Fruit fly (Drosophila melanogaster) whole organism, embryonic: ENCODE results near the gene Gr63a.
A peak's percentile ranks its signal among the peaks of the same experiment; 100 is the strongest.

ENCODE experiments used
- Ada2b ChIP-seq: fragments of 200-800 bp; sonication (Bioruptor generic); IDR thresholded peaks from 2 replicates; pipeline ENCODE4 v1.3.6; 2022; ENCODE audit warnings: missing biosample characterization, missing genetic modification characterization
- Bgb ChIP-seq: fragments of 200-800 bp; sonication (Bioruptor generic); IDR thresholded peaks from 2 replicates; pipeline ENCODE4 v1.3.6; 2022; ENCODE audit warnings: missing biosample characterization, missing genetic modification characterization; ENCODE audit not compliant: partially characterized antibody
- CG10543 ChIP-seq: fragments of 200-800 bp; sonication (Bioruptor generic); optimal IDR thresholded peaks from 3 replicates; lab custom pipeline; 2017; ENCODE audit warnings: missing biosample characterization, mild to moderate bottlenecking, missing genetic modification characterization, moderate library complexity
- CG11456 ChIP-seq: fragments of 200-800 bp; sonication (Bioruptor generic); IDR thresholded peaks from 3 replicates; pipeline ENCODE4 v1.3.6; 2022; ENCODE audit warnings: missing biosample characterization, missing genetic modification characterization
- CG12071 ChIP-seq: fragments of 200-800 bp; sonication (Bioruptor generic); optimal IDR thresholded peaks from 3 replicates; lab custom pipeline; 2018; ENCODE audit warnings: missing biosample characterization, mild to moderate bottlenecking, missing genetic modification characterization
- CG13775 ChIP-seq: fragments of 200-800 bp; sonication (Bioruptor generic); optimal IDR thresholded peaks from 3 replicates; lab custom pipeline; 2017; ENCODE audit warnings: missing biosample characterization, mild to moderate bottlenecking, missing genetic modification characterization
- CG1603 ChIP-seq: fragments of 200-800 bp; sonication (Bioruptor generic); optimal IDR thresholded peaks from 2 replicates; lab custom pipeline; 2019; ENCODE audit warnings: missing biosample characterization, mild to moderate bottlenecking, missing genetic modification characterization, moderate library complexity
- CG16863 ChIP-seq: fragments of 200-800 bp; sonication (Bioruptor generic); optimal IDR thresholded peaks from 3 replicates; lab custom pipeline; 2016; ENCODE audit warnings: missing biosample characterization, missing genetic modification characterization
- CG17568 ChIP-seq: fragments of 200-800 bp; sonication (Bioruptor generic); optimal IDR thresholded peaks from 2 replicates; lab custom pipeline; 2018; ENCODE audit warnings: missing biosample characterization, mild to moderate bottlenecking, missing genetic modification characterization, moderate library complexity
- CG2712 ChIP-seq: fragments of 200-800 bp; optimal IDR thresholded peaks from 3 replicates; lab custom pipeline; 2019; ENCODE audit warnings: missing biosample characterization, mild to moderate bottlenecking, missing genetic modification characterization, moderate library complexity
- CG32767 ChIP-seq: fragments of 200-800 bp; sonication (Bioruptor generic); IDR thresholded peaks from 2 replicates; pipeline ENCODE4 v1.3.6; 2022; ENCODE audit warnings: missing biosample characterization, missing genetic modification characterization
- CG33213 ChIP-seq: fragments of 200-800 bp; sonication (Bioruptor generic); optimal IDR thresholded peaks from 3 replicates; lab custom pipeline; 2016; ENCODE audit warnings: missing biosample characterization, missing genetic modification characterization
- CG3995 ChIP-seq: fragments of 200-800 bp; sonication (Bioruptor generic); optimal IDR thresholded peaks from 3 replicates; lab custom pipeline; 2016; ENCODE audit warnings: missing biosample characterization, missing genetic modification characterization
- CG6765 ChIP-seq: fragments of 200-800 bp; sonication (Bioruptor generic); optimal IDR thresholded peaks from 3 replicates; lab custom pipeline; 2017; ENCODE audit warnings: missing biosample characterization, mild to moderate bottlenecking, missing genetic modification characterization
- CG8290 ChIP-seq, 3 experiments: fragments of 200-800 bp; sonication (Bioruptor generic); optimal IDR thresholded peaks; 2 replicates each; lab custom pipeline; 2016 to 2019; ENCODE audit warnings: missing biosample characterization in 3 of 3, missing genetic modification characterization in 3 of 3, mild to moderate bottlenecking in 2 of 3, moderate library complexity in 1 of 3
- CG8944 ChIP-seq: fragments of 200-800 bp; sonication (Bioruptor generic); optimal IDR thresholded peaks from 3 replicates; lab custom pipeline; 2016; ENCODE audit warnings: missing biosample characterization, missing genetic modification characterization
- CG9437 ChIP-seq: fragments of 200-800 bp; sonication (Bioruptor generic); optimal IDR thresholded peaks from 2 replicates; lab custom pipeline; 2018; ENCODE audit warnings: missing biosample characterization, mild to moderate bottlenecking, missing genetic modification characterization
- CG9932 ChIP-seq: fragments of 200-800 bp; sonication (Bioruptor generic); IDR thresholded peaks from 2 replicates; pipeline ENCODE4 v1.3.6; 2022; ENCODE audit warnings: missing biosample characterization, missing genetic modification characterization
- Drgx ChIP-seq: fragments of 200-800 bp; sonication (Bioruptor generic); IDR thresholded peaks from 2 replicates; pipeline ENCODE4 v1.3.6; 2022; ENCODE audit warnings: missing biosample characterization, missing genetic modification characterization
- Eip74EF ChIP-seq, 2 experiments: fragments of 200-800 bp in 1 of 2; fragments of >200 bp in 1 of 2; sonication (Bioruptor generic) in 1 of 2; optimal IDR thresholded peaks; 2 replicates each; lab custom pipeline; 2017 to 2019; ENCODE audit warnings: missing biosample characterization in 2 of 2, missing genetic modification characterization in 2 of 2, mild to moderate bottlenecking in 1 of 2, moderate library complexity in 1 of 2
- Ets97D ChIP-seq: fragments of 200-800 bp; sonication (Bioruptor generic); optimal IDR thresholded peaks from 3 replicates; lab custom pipeline; 2016; ENCODE audit warnings: missing biosample characterization, missing genetic modification characterization
- HmgD ChIP-seq: fragments of 200-800 bp; sonication (Bioruptor generic); optimal IDR thresholded peaks from 3 replicates; lab custom pipeline; 2016; ENCODE audit warnings: missing biosample characterization, missing genetic modification characterization
- Hr3 ChIP-seq: fragments of 200-800 bp; sonication (Bioruptor generic); optimal IDR thresholded peaks from 3 replicates; lab custom pipeline; 2016; ENCODE audit warnings: missing biosample characterization, missing genetic modification characterization
- Lpt ChIP-seq: fragments of >200 bp; optimal IDR thresholded peaks from 2 replicates; lab custom pipeline; 2018; ENCODE audit warnings: missing biosample characterization, missing genetic modification characterization
- Mrtf ChIP-seq: fragments of 200-800 bp; sonication (Bioruptor generic); IDR thresholded peaks from 3 replicates; pipeline ENCODE4 v1.3.6; 2022; ENCODE audit warnings: missing biosample characterization, missing genetic modification characterization
- Poxn ChIP-seq: fragments of 200-800 bp; sonication (Bioruptor generic); IDR thresholded peaks from 2 replicates; pipeline ENCODE4 v1.3.6; 2022; ENCODE audit warnings: missing biosample characterization, missing genetic modification characterization
- Rx ChIP-seq: fragments of 200-800 bp; sonication (Bioruptor generic); IDR thresholded peaks from 2 replicates; pipeline ENCODE4 v1.3.6; 2022; ENCODE audit warnings: missing biosample characterization, missing genetic modification characterization
- Stat92E ChIP-seq, 3 experiments: fragments of >200 bp in 2 of 3; fragments of 200-800 bp in 1 of 3; sonication (Bioruptor generic) in 1 of 3; optimal IDR thresholded peaks; 2 replicates each; lab custom pipeline; 2017 to 2019; ENCODE audit warnings: missing biosample characterization in 3 of 3, missing genetic modification characterization in 3 of 3, mild to moderate bottlenecking in 1 of 3, moderate library complexity in 1 of 3
- ap ChIP-seq: fragments of 200-800 bp; sonication (Bioruptor generic); IDR thresholded peaks from 2 replicates; pipeline ENCODE4 v1.3.6; 2022; ENCODE audit warnings: missing biosample characterization, missing genetic modification characterization
- ara ChIP-seq: fragments of 200-800 bp; sonication (Bioruptor generic); IDR thresholded peaks from 2 replicates; pipeline ENCODE4 v1.3.6; 2022; ENCODE audit warnings: missing biosample characterization, missing genetic modification characterization
- disco-r ChIP-seq: fragments of 200-800 bp; sonication (Bioruptor generic); optimal IDR thresholded peaks from 2 replicates; lab custom pipeline; 2016; ENCODE audit warnings: missing biosample characterization, missing genetic modification characterization
- dm ChIP-seq: fragments of 200-800 bp; sonication (Bioruptor generic); optimal IDR thresholded peaks from 3 replicates; lab custom pipeline; 2016; ENCODE audit warnings: missing biosample characterization, missing genetic modification characterization
- fd3F ChIP-seq: fragments of 200-800 bp; sonication (Bioruptor generic); optimal IDR thresholded peaks from 2 replicates; lab custom pipeline; 2018; ENCODE audit warnings: missing biosample characterization, mild to moderate bottlenecking, missing genetic modification characterization, moderate library complexity
- gcm ChIP-seq: fragments of 200-800 bp; sonication (Bioruptor generic); optimal IDR thresholded peaks from 2 replicates; lab custom pipeline; 2019; ENCODE audit warnings: missing biosample characterization, mild to moderate bottlenecking, missing genetic modification characterization, moderate library complexity
- gfzf ChIP-seq: fragments of 200-800 bp; sonication (Bioruptor generic); optimal IDR thresholded peaks from 2 replicates; lab custom pipeline; 2016; ENCODE audit warnings: missing biosample characterization, mild to moderate bottlenecking, missing genetic modification characterization, moderate library complexity
- lbe ChIP-seq: fragments of 200-800 bp; sonication (Bioruptor generic); optimal IDR thresholded peaks from 2 replicates; lab custom pipeline; 2016; ENCODE audit warnings: missing biosample characterization, mild to moderate bottlenecking, missing genetic modification characterization
- nmo ChIP-seq: fragments of 200-800 bp; sonication (Bioruptor generic); optimal IDR thresholded peaks from 2 replicates; lab custom pipeline; 2018; ENCODE audit warnings: missing biosample characterization, mild to moderate bottlenecking, missing genetic modification characterization, moderate library complexity
- p53 ChIP-seq: fragments of 200-800 bp; sonication (Bioruptor generic); optimal IDR thresholded peaks from 2 replicates; lab custom pipeline; 2016; ENCODE audit warnings: missing biosample characterization, missing genetic modification characterization
- pb ChIP-seq: fragments of 200-800 bp; sonication (Bioruptor generic); optimal IDR thresholded peaks from 3 replicates; lab custom pipeline; 2016; ENCODE audit warnings: missing biosample characterization, missing genetic modification characterization
- peb ChIP-seq: fragments of 200-800 bp; sonication (Bioruptor generic); IDR thresholded peaks from 2 replicates; pipeline ENCODE4 v1.3.6; 2022; ENCODE audit warnings: missing biosample characterization, missing genetic modification characterization
- repo ChIP-seq: fragments of 200-800 bp; sonication (Bioruptor generic); optimal IDR thresholded peaks from 2 replicates; lab custom pipeline; 2016; ENCODE audit warnings: missing biosample characterization, missing genetic modification characterization
- ro ChIP-seq: fragments of 200-800 bp; sonication (Bioruptor generic); IDR thresholded peaks from 2 replicates; pipeline ENCODE4 v1.3.6; 2022; ENCODE audit warnings: missing biosample characterization, missing genetic modification characterization
- shn ChIP-seq: fragments of 200-800 bp; sonication (Bioruptor generic); optimal IDR thresholded peaks from 3 replicates; lab custom pipeline; 2016; ENCODE audit warnings: missing biosample characterization, missing genetic modification characterization
- so ChIP-seq: fragments of 200-800 bp; sonication (Bioruptor generic); IDR thresholded peaks from 3 replicates; pipeline ENCODE4 v1.3.6; 2022; ENCODE audit warnings: missing biosample characterization, missing genetic modification characterization
- tll ChIP-seq, 2 experiments: fragments of 200-800 bp in 1 of 2; fragments of >200 bp in 1 of 2; sonication (Bioruptor generic) in 1 of 2; optimal IDR thresholded peaks; 2 replicates each; lab custom pipeline; 2017 to 2019; ENCODE audit warnings: missing biosample characterization in 2 of 2, missing genetic modification characterization in 2 of 2, mild to moderate bottlenecking in 1 of 2, moderate library complexity in 1 of 2
- tna ChIP-seq: fragments of 200-800 bp; sonication (Bioruptor generic); IDR thresholded peaks from 2 replicates; pipeline ENCODE4 v1.3.6; 2022; ENCODE audit warnings: missing biosample characterization, missing genetic modification characterization; ENCODE audit not compliant: partially characterized antibody
- ttk ChIP-seq: fragments of 200-800 bp; sonication (Bioruptor generic); IDR thresholded peaks from 2 replicates; pipeline ENCODE4 v2.1.2; 2022; ENCODE audit warnings: missing biosample characterization, missing genetic modification characterization
- tup ChIP-seq: fragments of 200-800 bp; sonication (Bioruptor generic); optimal IDR thresholded peaks from 2 replicates; lab custom pipeline; 2016; ENCODE audit warnings: missing biosample characterization, mild to moderate bottlenecking, missing genetic modification characterization, moderate library complexity

Gene Gr63a

dm6 chr3L:3862504-3863380 lies 33.7 kb downstream of the Gr63a start (continued):
- TF ChIP-seq nmo (GFP tag; lab: Kevin White, UChicago) (peak; percentile 85), Rx (GFP tag; lab: Robert Waterston, UW) (no peak), CG8944 (GFP tag; lab: Kevin White, UChicago) (peak; percentile 58), CG3995 (GFP tag; lab: Kevin White, UChicago) (no peak), CG11456 (GFP tag; lab: Robert Waterston, UW) (no peak), Eip74EF (GFP tag; optimal IDR thresholded peaks at IDR 0.05; lab: Kevin White, UChicago) (peak in 1 of 2 experiments; percentile 49), CG32767 (GFP tag; lab: Robert Waterston, UW) (no peak), gfzf (no peak), CG13775 (GFP tag; lab: Kevin White, UChicago) (peak; percentile 65), ap (GFP tag; lab: Robert Waterston, UW) (peak; percentile 31; the same call in 1 of the 2 replicates), CG1603 (tag; lab: Kevin White, UChicago) (peak; percentile 69), p53 (no peak), CG2712 (tag; lab: Kevin White, UChicago) (peak; percentile 84), ro (GFP tag; lab: Robert Waterston, UW) (no peak), lbe (GFP tag; lab: Kevin White, UChicago) (no peak), Poxn (no peak), peb (peak; percentile 54; the same call in 1 of the 2 replicates), CG8290 (GFP tag; optimal IDR thresholded peaks at IDR 0.05; lab: Kevin White, UChicago) (peak; percentile 5), CG8290 (tag; optimal IDR thresholded peaks at IDR 0.05; lab: Kevin White, UChicago) (peak in 1 of 2 experiments; percentile 30), tll (GFP tag; optimal IDR thresholded peaks at IDR 0.05; lab: Kevin White, UChicago) (no peak), Lpt (GFP tag; lab: Kevin White, UChicago) (no peak), so (GFP tag; lab: Robert Waterston, UW) (peak; percentile 43; the same call in 1 of the 3 replicates), CG6765 (GFP tag; lab: Kevin White, UChicago) (no peak), Stat92E (GFP tag; optimal IDR thresholded peaks at IDR 0.05; lab: Kevin White, UChicago) (peak in 1 of 3 experiments; percentile 73), CG16863 (GFP tag; lab: Kevin White, UChicago) (peak; percentile 77), Bgb (no peak), Mrtf (GFP tag; lab: Robert Waterston, UW) (no peak), tup (peak; percentile 3), tna (GFP tag; lab: Robert Waterston, UW) (no peak), shn (GFP tag; lab: Kevin White, UChicago) (peak; percentile 60), disco-r (GFP tag; lab: Kevin White, UChicago) (no peak), gcm (GFP tag; lab: Kevin White, UChicago) (peak; percentile 61), Ada2b (GFP tag; lab: Robert Waterston, UW) (peak; percentile 45), pb (no peak), CG9932 (GFP tag; lab: Robert Waterston, UW) (no peak; the same call in 1 of the 2 replicates), fd3F (GFP tag; lab: Kevin White, UChicago) (no peak), CG17568 (peak; percentile 38), CG10543 (GFP tag; lab: Kevin White, UChicago) (no peak), CG12071 (GFP tag; lab: Kevin White, UChicago) (peak; percentile 22), ara (GFP tag; lab: Robert Waterston, UW) (peak; percentile 67), Hr3 (GFP tag; lab: Kevin White, UChicago) (peak; percentile 67), CG33213 (GFP tag; lab: Kevin White, UChicago) (peak; percentile 62), repo (GFP tag; lab: Kevin White, UChicago) (peak; percentile 14), dm (GFP tag; lab: Kevin White, UChicago) (peak; percentile 54), Ets97D (GFP tag; lab: Kevin White, UChicago) (no peak), HmgD (no peak), ttk (GFP tag; lab: Robert Waterston, UW) (peak; percentile 48; the same call in 1 of the 2 replicates), CG9437 (GFP tag; lab: Kevin White, UChicago) (peak; percentile 46), Drgx (no peak)
